Fruit fly (Drosophila melanogaster): Measurements from ENCODE around the gene CG46456.

The CG46456 gene

dm6 chr3L:5353484-5354056, 1.6 kb downstream of the CG46456 start:
- TF ChIP-seq CG17801 (GFP tag; optimal IDR thresholded peaks at IDR 0.05; ENCODE audit: partially characterized antibody): no peak

dm6 chr3L:5352684-5353322, 2.3 kb downstream of the CG46456 start:
- TF ChIP-seq CG17801 (GFP tag; optimal IDR thresholded peaks at IDR 0.05; ENCODE audit: partially characterized antibody): no peak

dm6 chr3L:5351348-5351850, 3.7 kb downstream of the CG46456 start:
- TF ChIP-seq CG17801 (GFP tag; optimal IDR thresholded peaks at IDR 0.05; ENCODE audit: partially characterized antibody): no peak

- TF ChIP-seq CG17801 (GFP tag; optimal IDR thresholded peaks at IDR 0.05; ENCODE audit: partially characterized antibody): no peak
These were observed 5.3 kb downstream of the CG46456 start for dm6 chr3L:5349751-5350310.

- TF ChIP-seq CG17801 (GFP tag; optimal IDR thresholded peaks at IDR 0.05; ENCODE audit: partially characterized antibody): no peak
These were observed 6.2 kb downstream of the CG46456 start for dm6 chr3L:5348987-5349386.

dm6 chr3L:5342909-5343710, 12.0 kb downstream of the CG46456 start:
- TF ChIP-seq CG17801 (GFP tag; optimal IDR thresholded peaks at IDR 0.05; ENCODE audit: partially characterized antibody): no peak

- TF ChIP-seq CG17801 (GFP tag; optimal IDR thresholded peaks at IDR 0.05; ENCODE audit: partially characterized antibody): no peak
These were observed 13.3 kb downstream of the CG46456 start for dm6 chr3L:5341770-5342318.

dm6 chr3L:5329460-5329859, 25.7 kb downstream of the CG46456 start:
- TF ChIP-seq CG17801 (GFP tag; optimal IDR thresholded peaks at IDR 0.05; ENCODE audit: partially characterized antibody): no peak

dm6 chr3L:5327821-5328220, 27.3 kb downstream of the CG46456 start:
- no peak for TF ChIP-seq CG17801 (GFP tag; optimal IDR thresholded peaks at IDR 0.05; ENCODE audit: partially characterized antibody)

- no peak for TF ChIP-seq CG17801 (GFP tag; optimal IDR thresholded peaks at IDR 0.05; ENCODE audit: partially characterized antibody)
These were observed 57.9 kb downstream of the CG46456 start for dm6 chr3L:5297237-5297636.

All from ovary, adult (tissue).